Worm (Caenorhabditis elegans) whole organism, L4/young adult: ENCODE data around the gene Y37E11B.5.

ENCODE experiments used
- W03F9.2 ChIP-seq: fragments of 150-350 bp; optimal IDR thresholded peaks from 2 replicates; lab custom pipeline; 2014; ENCODE audit warnings: missing biosample characterization, missing genetic modification characterization
- dao-5 ChIP-seq: sonication (generic microtip); optimal IDR thresholded peaks from 2 replicates; lab custom pipeline; 2016; ENCODE audit warnings: missing genotype, missing genetic modification characterization, moderate library complexity, missing compliant biosample characterization
- him-1 ChIP-seq: sonication (generic microtip); optimal IDR thresholded peaks from 2 replicates; lab custom pipeline; 2016; ENCODE audit warnings: missing genotype, missing genetic modification reagents, missing genetic modification characterization, missing compliant biosample characterization

DNA sequence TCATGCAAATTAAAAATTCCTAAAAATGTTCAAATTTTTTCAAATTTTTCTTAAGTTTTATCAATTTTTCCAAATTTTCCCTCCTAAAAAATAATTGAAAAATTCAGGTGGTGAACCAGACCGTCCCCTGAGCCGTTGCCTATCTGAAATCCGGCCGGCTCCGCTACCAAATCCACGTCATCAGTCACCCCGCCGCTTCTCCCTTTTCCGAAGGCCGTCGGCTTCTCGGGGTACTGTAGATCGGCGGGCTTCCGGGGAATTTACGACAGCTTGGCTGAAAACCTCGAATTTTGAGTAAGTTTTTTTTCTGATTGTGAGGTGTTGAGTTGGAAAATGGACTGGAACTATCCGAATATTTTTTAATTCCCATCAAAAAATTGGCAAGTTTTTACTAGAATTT is 27.7 kb downstream of the Y37E11B.5 start:
- TF ChIP-seq him-1 (no peak), dao-5 (no peak), W03F9.2 (tag; lab: Kevin White, UChicago) (no peak)
